Worm (Caenorhabditis elegans): ENCODE data around the gene vps-26.

ce11 chrIV:9304617-9305016, 37.0 kb downstream of the vps-26 start, which contains the start of gene F49C12.5:
- TF ChIP-seq bed-3 (GFP tag; optimal IDR thresholded peaks at IDR 0.05) (no peak), lsy-2 (tag; optimal IDR thresholded peaks at IDR 0.05) (no peak), snpc-4 (tag; optimal IDR thresholded peaks at IDR 0.05) (no peak)

Data from whole organism, mixed stage, embryonic.